Fruit fly (Drosophila melanogaster) whole organism, embryonic: ENCODE measurements around the gene twf.

Experiments used
- BtbVII ChIP-seq: fragments of 200-800 bp; sonication (Bioruptor generic); optimal IDR thresholded peaks from 3 replicates; lab custom pipeline; 2017; ENCODE audit warnings: missing biosample characterization, mild to moderate bottlenecking, missing genetic modification characterization
- CG12219 ChIP-seq: fragments of 200-800 bp; sonication (Bioruptor generic); optimal IDR thresholded peaks from 3 replicates; lab custom pipeline; 2018; ENCODE audit warnings: missing biosample characterization, mild to moderate bottlenecking, missing genetic modification characterization
- CG12299 ChIP-seq: fragments of 200-800 bp; sonication (Bioruptor generic); optimal IDR thresholded peaks from 2 replicates; lab custom pipeline; 2018; ENCODE audit warnings: missing biosample characterization, mild to moderate bottlenecking, missing genetic modification characterization
- CG13287 ChIP-seq: fragments of 200-800 bp; sonication (Bioruptor generic); IDR thresholded peaks from 2 replicates; pipeline ENCODE4 v1.3.6; 2022; ENCODE audit warnings: missing biosample characterization, missing genetic modification characterization; ENCODE audit not compliant: partially characterized antibody
- CG16815 ChIP-seq: fragments of 200-800 bp; sonication (Bioruptor generic); optimal IDR thresholded peaks from 3 replicates; lab custom pipeline; 2017; ENCODE audit warnings: missing biosample characterization, mild to moderate bottlenecking, missing genetic modification characterization
- CG16863 ChIP-seq: fragments of 200-800 bp; sonication (Bioruptor generic); optimal IDR thresholded peaks from 3 replicates; lab custom pipeline; 2016; ENCODE audit warnings: missing biosample characterization, missing genetic modification characterization
- CG2116 ChIP-seq: fragments of 200-800 bp; sonication (Bioruptor generic); optimal IDR thresholded peaks from 3 replicates; lab custom pipeline; 2018; ENCODE audit warnings: missing biosample characterization, mild to moderate bottlenecking, missing genetic modification characterization
- CG2129 ChIP-seq: fragments of 200-800 bp; sonication (Bioruptor generic); IDR thresholded peaks from 2 replicates; pipeline ENCODE4 v1.3.6; 2022; ENCODE audit warnings: missing biosample characterization, missing genetic modification characterization; ENCODE audit not compliant: partially characterized antibody
- CG2875 ChIP-seq: fragments of 200-800 bp; sonication (Bioruptor generic); optimal IDR thresholded peaks from 2 replicates; lab custom pipeline; 2017; ENCODE audit warnings: missing biosample characterization, mild to moderate bottlenecking, missing genetic modification characterization, missing genetic modification reagents
- CG3838 ChIP-seq: fragments of 200-800 bp; sonication (Bioruptor generic); optimal IDR thresholded peaks from 3 replicates; lab custom pipeline; 2016; ENCODE audit warnings: missing biosample characterization, missing genetic modification characterization
- CG4282 ChIP-seq: fragments of 200-800 bp; sonication (Bioruptor generic); optimal IDR thresholded peaks from 2 replicates; lab custom pipeline; 2016; ENCODE audit warnings: missing biosample characterization, missing genetic modification characterization
- CG7556 ChIP-seq: fragments of 200-800 bp; sonication (Bioruptor generic); optimal IDR thresholded peaks from 2 replicates; lab custom pipeline; 2017; ENCODE audit warnings: missing biosample characterization, mild to moderate bottlenecking, missing genetic modification characterization
- D19A ChIP-seq: fragments of 200-800 bp; optimal IDR thresholded peaks from 3 replicates; lab custom pipeline; 2019; ENCODE audit warnings: missing biosample characterization, mild to moderate bottlenecking, missing genetic modification characterization, moderate library complexity
- Dbx ChIP-seq: fragments of 200-800 bp; sonication (Bioruptor generic); IDR thresholded peaks from 3 replicates; pipeline ENCODE4 v1.3.6; 2022; ENCODE audit warnings: missing biosample characterization, missing genetic modification characterization
- Dfd ChIP-seq, 2 experiments: fragments of >200 bp; optimal IDR thresholded peaks; 2 replicates each; lab custom pipeline; 2017; ENCODE audit warnings: missing biosample characterization in 2 of 2, missing genetic modification characterization in 2 of 2
- Dip2 ChIP-seq: fragments of 200-800 bp; sonication (Bioruptor generic); IDR thresholded peaks from 2 replicates; pipeline ENCODE4 v1.3.6; 2022; ENCODE audit warnings: missing biosample characterization, missing genetic modification characterization
- Doc2 ChIP-seq: fragments of 200-800 bp; sonication (Bioruptor generic); IDR thresholded peaks from 2 replicates; pipeline ENCODE4 v1.3.6; 2022; ENCODE audit warnings: missing biosample characterization, missing genetic modification characterization
- Fer2 ChIP-seq: fragments of 200-800 bp; sonication (Bioruptor generic); optimal IDR thresholded peaks from 2 replicates; lab custom pipeline; 2018; ENCODE audit warnings: missing biosample characterization, mild to moderate bottlenecking, missing genetic modification characterization, moderate library complexity
- HLHmδ ChIP-seq: fragments of 200-800 bp; sonication (Bioruptor generic); optimal IDR thresholded peaks from 2 replicates; lab custom pipeline; 2018; ENCODE audit warnings: missing biosample characterization, mild to moderate bottlenecking, missing genetic modification characterization, moderate library complexity
- Med ChIP-seq: fragments of 200-800 bp; sonication (Bioruptor generic); peaks from one replicate; lab custom pipeline; 2016; ENCODE audit warnings: missing biosample characterization, missing genetic modification characterization, mild to moderate bottlenecking, inconsistent platforms, moderate library complexity
- Mes4 ChIP-seq: fragments of 200-800 bp; sonication (Bioruptor generic); optimal IDR thresholded peaks from 2 replicates; lab custom pipeline; 2016; ENCODE audit warnings: missing biosample characterization, missing genetic modification characterization
- Myb ChIP-seq: fragments of 200-800 bp; sonication (Bioruptor generic); optimal IDR thresholded peaks from 2 replicates; lab custom pipeline; 2016; ENCODE audit warnings: missing biosample characterization, missing genetic modification characterization
- Six4 ChIP-seq: fragments of 200-800 bp; sonication (Bioruptor generic); optimal IDR thresholded peaks from 2 replicates; lab custom pipeline; 2016; ENCODE audit warnings: missing biosample characterization, missing genetic modification characterization
- abd-A ChIP-seq: fragments of 200-800 bp; sonication (Bioruptor generic); optimal IDR thresholded peaks from 3 replicates; lab custom pipeline; 2019; ENCODE audit warnings: missing biosample characterization, mild to moderate bottlenecking, missing genetic modification characterization, moderate library complexity
- chinmo ChIP-seq: fragments of 200-800 bp; sonication (Bioruptor generic); IDR thresholded peaks from 4 replicates; pipeline ENCODE4 v1.3.6; 2022; ENCODE audit warnings: missing biosample characterization, missing genetic modification characterization; ENCODE audit not compliant: partially characterized antibody
- ham ChIP-seq: fragments of 200-800 bp; sonication (Bioruptor generic); IDR thresholded peaks from 2 replicates; pipeline ENCODE4 v1.3.6; 2022; ENCODE audit warnings: missing biosample characterization, missing genetic modification characterization
- hbn ChIP-seq: fragments of 200-800 bp; sonication (Bioruptor generic); IDR thresholded peaks from 2 replicates; pipeline ENCODE4 v1.3.6; 2022; ENCODE audit warnings: missing biosample characterization, missing genetic modification characterization; ENCODE audit not compliant: partially characterized antibody
- kni ChIP-seq: fragments of 200-800 bp; sonication (Bioruptor generic); optimal IDR thresholded peaks from 3 replicates; lab custom pipeline; 2017; ENCODE audit warnings: mild to moderate bottlenecking, missing biosample characterization, missing genetic modification reagents, missing genetic modification characterization
- luna ChIP-seq: fragments of 200-800 bp; sonication (Bioruptor generic); optimal IDR thresholded peaks from 2 replicates; lab custom pipeline; 2016; ENCODE audit warnings: missing biosample characterization, missing genetic modification characterization
- mirr ChIP-seq: fragments of 200-800 bp; sonication (Bioruptor generic); optimal IDR thresholded peaks from 3 replicates; lab custom pipeline; 2018; ENCODE audit warnings: missing biosample characterization, mild to moderate bottlenecking, missing genetic modification characterization
- nom ChIP-seq: fragments of 200-800 bp; sonication (Bioruptor generic); optimal IDR thresholded peaks from 2 replicates; lab custom pipeline; 2017; ENCODE audit warnings: missing biosample characterization, missing genetic modification characterization, mild to moderate bottlenecking, moderate library complexity, missing genetic modification reagents
- oc ChIP-seq: fragments of 200-800 bp; sonication (Bioruptor generic); optimal IDR thresholded peaks from 2 replicates; lab custom pipeline; 2018; ENCODE audit warnings: missing biosample characterization, mild to moderate bottlenecking, missing genetic modification characterization, moderate library complexity
- pb ChIP-seq: fragments of 200-800 bp; sonication (Bioruptor generic); optimal IDR thresholded peaks from 3 replicates; lab custom pipeline; 2016; ENCODE audit warnings: missing biosample characterization, missing genetic modification characterization
- row ChIP-seq: fragments of 200-800 bp; sonication (Bioruptor generic); IDR thresholded peaks from 3 replicates; pipeline ENCODE4 v1.3.6; 2022; ENCODE audit warnings: missing biosample characterization, missing genetic modification characterization
- scrt ChIP-seq: fragments of 200-800 bp; sonication (Bioruptor generic); optimal IDR thresholded peaks from 2 replicates; lab custom pipeline; 2018; ENCODE audit warnings: missing biosample characterization, mild to moderate bottlenecking, missing genetic modification characterization, moderate library complexity
- sens ChIP-seq: fragments of 200-800 bp; sonication (Bioruptor generic); peaks from one replicate; lab custom pipeline; 2016; ENCODE audit warnings: missing biosample characterization, missing genetic modification characterization
- toy ChIP-seq: fragments of 200-800 bp; sonication (Bioruptor generic); IDR thresholded peaks from 2 replicates; pipeline ENCODE4 v1.3.6; 2022; ENCODE audit warnings: missing biosample characterization, missing genetic modification characterization
- tup ChIP-seq: fragments of 200-800 bp; sonication (Bioruptor generic); optimal IDR thresholded peaks from 2 replicates; lab custom pipeline; 2016; ENCODE audit warnings: missing biosample characterization, mild to moderate bottlenecking, missing genetic modification characterization, moderate library complexity
- z ChIP-seq: fragments of 200-800 bp; sonication (Bioruptor generic); IDR thresholded peaks from 3 replicates; pipeline ENCODE4 v1.3.6; 2022; ENCODE audit warnings: missing biosample characterization, missing genetic modification characterization
- zfh1 ChIP-seq: fragments of 200-800 bp; sonication (Bioruptor generic); IDR thresholded peaks from 3 replicates; pipeline ENCODE4 v1.3.6; 2022; ENCODE audit warnings: missing biosample characterization, missing genetic modification characterization
- zfh2 ChIP-seq: fragments of 200-800 bp; sonication (Bioruptor generic); optimal IDR thresholded peaks from 2 replicates; lab custom pipeline; 2016; ENCODE audit warnings: missing biosample characterization, missing genetic modification characterization

Gene twf

dm6 chr3R:14077026-14077425, 45.4 kb upstream of the twf start (continued):
- TF ChIP-seq Myb = no peak
- TF ChIP-seq CG2116 (GFP tag; lab: Kevin White, UChicago) = no peak
- TF ChIP-seq, all 482 proteins: peak for 154

DNA sequence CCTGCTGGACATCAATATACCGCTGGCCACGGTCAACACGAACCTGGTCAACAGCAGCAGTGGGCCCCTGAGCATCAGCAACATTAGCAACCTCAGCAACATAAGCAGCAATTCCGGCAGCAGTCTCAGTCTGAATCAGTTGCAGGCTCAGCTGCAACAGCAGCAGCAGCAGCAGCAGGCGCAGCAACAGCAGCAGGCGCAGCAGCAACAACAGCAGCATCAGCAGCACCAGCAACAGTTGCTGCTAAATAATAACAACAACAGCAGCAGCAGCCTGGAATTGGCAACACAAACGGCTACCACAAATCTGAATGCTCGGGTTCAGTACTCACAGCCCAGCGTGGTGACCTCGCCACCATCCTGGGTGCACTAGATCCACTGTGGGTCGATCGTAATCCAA, 40.9 kb upstream of the twf start:
- TF ChIP-seq CG2129 = no peak
- peak in 1 of 2 experiments; percentile 59 for TF ChIP-seq Dfd (GFP tag; optimal IDR thresholded peaks at IDR 0.05; lab: Kevin White, UChicago)
- TF ChIP-seq pb (GFP tag; lab: Kevin White, UChicago) = no peak
- no peak for TF ChIP-seq ham
- no peak for TF ChIP-seq HLHmδ (GFP tag; lab: Kevin White, UChicago)
- no peak for TF ChIP-seq Dbx (GFP tag; lab: Robert Waterston, UW)
- TF ChIP-seq CG12219 (GFP tag; lab: Kevin White, UChicago) = no peak

DNA sequence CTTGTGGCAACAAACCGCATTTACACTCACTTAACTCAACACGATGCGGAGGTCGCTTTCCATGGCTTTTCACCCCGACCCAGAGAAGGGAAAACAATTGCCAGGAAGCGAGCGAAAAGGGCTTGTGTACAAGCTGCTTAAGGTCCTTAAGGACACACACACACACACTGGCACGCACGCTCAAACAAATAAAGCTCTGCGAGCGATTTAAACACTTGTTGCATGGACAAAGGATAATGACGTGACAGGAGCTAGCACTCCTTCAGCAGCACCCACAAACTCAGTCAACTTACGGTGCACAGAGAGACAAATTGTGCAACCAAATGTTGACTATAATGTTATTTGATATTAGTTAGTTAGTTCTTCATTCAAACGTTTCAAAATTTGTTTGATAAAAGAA, 36.9 kb upstream of the twf start:
- TF ChIP-seq oc (tag; lab: Kevin White, UChicago) (peak; percentile 32), row (GFP tag; lab: Robert Waterston, UW) (peak; percentile 36; the same call in 1 of the 3 replicates), scrt (peak; percentile 91), CG7556 (GFP tag; lab: Kevin White, UChicago) (peak; percentile 14), mirr (GFP tag; lab: Kevin White, UChicago) (peak; percentile 34), CG13287 (GFP tag; lab: Robert Waterston, UW) (no peak), abd-A (tag; lab: Kevin White, UChicago) (peak; percentile 49), sens (peak; percentile 15), CG4282 (no peak), Med (GFP tag; lab: Kevin White, UChicago) (peak; percentile 7), CG12299 (tag; lab: Kevin White, UChicago) (no peak)

DNA sequence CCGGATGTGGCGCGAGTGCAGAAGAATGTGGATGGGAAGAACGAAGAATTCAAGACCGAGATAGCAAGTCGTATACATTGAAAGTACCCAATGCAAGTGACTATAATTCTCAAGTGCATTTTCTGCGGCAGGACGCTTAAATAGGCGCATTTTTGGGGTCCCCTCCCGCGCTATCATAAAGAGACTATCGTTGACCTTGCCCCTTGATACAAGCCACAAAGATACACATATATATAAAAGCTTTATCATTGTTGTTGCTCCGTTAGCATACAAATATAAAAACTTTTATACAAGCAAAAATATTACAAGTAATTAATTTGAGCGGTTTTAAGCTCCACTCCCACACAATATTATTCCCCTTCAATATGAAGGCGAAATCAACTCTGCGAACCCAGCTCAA, 34.3 kb upstream of the twf start:
- TF ChIP-seq CG16815 (no peak), CG3838 (no peak), D19A (no peak), zfh1 (GFP tag; lab: Robert Waterston, UW) (no peak), kni (GFP tag; lab: Kevin White, UChicago) (no peak), hbn (no peak), zfh2 (GFP tag; lab: Kevin White, UChicago) (no peak), toy (GFP tag; lab: Robert Waterston, UW) (no peak), tup (GFP tag; lab: Kevin White, UChicago) (no peak), sens (peak; percentile 1), nom (GFP tag; lab: Kevin White, UChicago) (peak; percentile 55), chinmo (GFP tag; lab: Robert Waterston, UW) (no peak), z (peak; percentile 73; the same call in 1 of the 3 replicates), CG16863 (no peak), BtbVII (GFP tag; lab: Kevin White, UChicago) (no peak), Dip2 (no peak), CG2875 (GFP tag; lab: Kevin White, UChicago) (no peak), Mes4 (GFP tag; lab: Kevin White, UChicago) (no peak), Doc2 (GFP tag; lab: Robert Waterston, UW) (no peak), Six4 (no peak), Fer2 (tag; lab: Kevin White, UChicago) (no peak), luna (no peak)
